Fruit fly (Drosophila melanogaster) whole organism, embryonic: ENCODE results near the gene bwa.
A peak's percentile ranks its signal among the peaks of the same experiment; 100 is the strongest.

Source experiments
- Abd-B ChIP-seq: fragments of 200-800 bp; sonication (Bioruptor generic); optimal IDR thresholded peaks from 2 replicates; lab custom pipeline; 2018; ENCODE audit warnings: missing biosample characterization, mild to moderate bottlenecking, missing genetic modification characterization, moderate library complexity
- Blimp-1 ChIP-seq: fragments of 200-800 bp; sonication (Bioruptor generic); optimal IDR thresholded peaks from 3 replicates; lab custom pipeline; 2018; ENCODE audit warnings: missing biosample characterization, missing genetic modification characterization, mild to moderate bottlenecking, moderate library complexity, missing genetic modification reagents
- CG10462 ChIP-seq: fragments of 200-800 bp; sonication (Bioruptor generic); optimal IDR thresholded peaks from 2 replicates; lab custom pipeline; 2016; ENCODE audit warnings: missing biosample characterization, missing genetic modification characterization
- CG10959 ChIP-seq: fragments of 200-800 bp; sonication (Bioruptor generic); IDR thresholded peaks from 2 replicates; pipeline ENCODE4 v1.3.6; 2022; ENCODE audit warnings: missing biosample characterization, missing genetic modification characterization
- CG11456 ChIP-seq: fragments of 200-800 bp; sonication (Bioruptor generic); IDR thresholded peaks from 3 replicates; pipeline ENCODE4 v1.3.6; 2022; ENCODE audit warnings: missing biosample characterization, missing genetic modification characterization
- CG11695 ChIP-seq: fragments of 200-800 bp; sonication (Bioruptor generic); IDR thresholded peaks from 3 replicates; pipeline ENCODE4 v1.3.6; 2022; ENCODE audit warnings: missing biosample characterization, missing genetic modification characterization
- CG12391 ChIP-seq: fragments of 200-800 bp; sonication (Bioruptor generic); optimal IDR thresholded peaks from 3 replicates; lab custom pipeline; 2018; ENCODE audit warnings: missing biosample characterization, mild to moderate bottlenecking, missing genetic modification characterization, moderate library complexity
- CG16813 ChIP-seq: fragments of 200-800 bp; sonication (Bioruptor generic); IDR thresholded peaks from 3 replicates; pipeline ENCODE4 v1.3.6; 2022; ENCODE audit warnings: missing biosample characterization, missing genetic modification characterization; ENCODE audit not compliant: partially characterized antibody
- CG2199 ChIP-seq: fragments of 200-800 bp; sonication (Bioruptor generic); IDR thresholded peaks from 3 replicates; pipeline ENCODE4 v1.3.6; 2022; ENCODE audit warnings: missing biosample characterization, missing genetic modification characterization
- CG5180 ChIP-seq: fragments of 200-800 bp; sonication (Bioruptor generic); optimal IDR thresholded peaks from 3 replicates; lab custom pipeline; 2017; ENCODE audit warnings: missing biosample characterization, missing genetic modification characterization, mild to moderate bottlenecking, moderate library complexity, missing genetic modification reagents
- D ChIP-seq, 2 experiments: fragments of 200-800 bp in 1 of 2; fragments of >200 bp in 1 of 2; sonication (Bioruptor generic) in 1 of 2; optimal IDR thresholded peaks; 2 replicates in 1 of 2; 3 replicates in 1 of 2; lab custom pipeline; 2017; ENCODE audit warnings: mild to moderate bottlenecking in 1 of 2, missing biosample characterization in 1 of 2, missing genetic modification characterization in 1 of 2, missing genetic modification reagents in 1 of 2
- Dfd ChIP-seq, 2 experiments: fragments of >200 bp; optimal IDR thresholded peaks; 2 replicates each; lab custom pipeline; 2017; ENCODE audit warnings: missing biosample characterization in 2 of 2, missing genetic modification characterization in 2 of 2
- Dip2 ChIP-seq: fragments of 200-800 bp; sonication (Bioruptor generic); IDR thresholded peaks from 2 replicates; pipeline ENCODE4 v1.3.6; 2022; ENCODE audit warnings: missing biosample characterization, missing genetic modification characterization
- Dll ChIP-seq: fragments of 200-800 bp; sonication (Bioruptor generic); IDR thresholded peaks from 4 replicates; pipeline ENCODE4 v1.3.6; 2022; ENCODE audit warnings: missing biosample characterization, missing genetic modification characterization; ENCODE audit not compliant: partially characterized antibody
- Fer1 ChIP-seq: fragments of 200-800 bp; sonication (Bioruptor generic); optimal IDR thresholded peaks from 2 replicates; lab custom pipeline; 2017; ENCODE audit warnings: missing biosample characterization, mild to moderate bottlenecking, missing genetic modification characterization
- GATAe ChIP-seq: fragments of 200-800 bp; sonication (Bioruptor generic); conservative IDR thresholded peaks from 2 replicates; pipeline ENCODE4 v1.3.6; 2022; ENCODE audit warnings: missing biosample characterization, missing genetic modification characterization
- Hey ChIP-seq: fragments of 200-800 bp; sonication (Bioruptor generic); optimal IDR thresholded peaks from 3 replicates; lab custom pipeline; 2018; ENCODE audit warnings: missing biosample characterization, mild to moderate bottlenecking, missing genetic modification characterization
- Hsf ChIP-seq: fragments of 200-800 bp; sonication (Bioruptor generic); optimal IDR thresholded peaks from 3 replicates; lab custom pipeline; 2016; ENCODE audit warnings: missing biosample characterization, missing genetic modification characterization
- MTF-1 ChIP-seq: fragments of 200-800 bp; sonication (Bioruptor generic); optimal IDR thresholded peaks from 2 replicates; lab custom pipeline; 2018; ENCODE audit warnings: missing biosample characterization, mild to moderate bottlenecking, missing genetic modification characterization, borderline replicate concordance
- Med ChIP-seq: fragments of 200-800 bp; sonication (Bioruptor generic); peaks from one replicate; lab custom pipeline; 2016; ENCODE audit warnings: missing biosample characterization, missing genetic modification characterization, mild to moderate bottlenecking, inconsistent platforms, moderate library complexity
- NC2α ChIP-seq: fragments of 200-800 bp; sonication (Bioruptor generic); optimal IDR thresholded peaks from 2 replicates; lab custom pipeline; 2016; ENCODE audit warnings: missing biosample characterization, missing genetic modification characterization
- NFAT ChIP-seq: fragments of 200-800 bp; sonication (Bioruptor generic); IDR thresholded peaks from 2 replicates; pipeline ENCODE4 v1.3.6; 2022; ENCODE audit warnings: missing biosample characterization, missing genetic modification characterization
- Nf-YA ChIP-seq: fragments of 200-800 bp; sonication (Bioruptor generic); IDR thresholded peaks from 2 replicates; pipeline ENCODE4 v1.3.6; 2022; ENCODE audit warnings: missing biosample characterization, missing genetic modification characterization
- Pdp1 ChIP-seq, 2 experiments: fragments of 200-800 bp; sonication (Bioruptor generic); optimal IDR thresholded peaks; 3 replicates each; lab custom pipeline; 2016; ENCODE audit warnings: missing biosample characterization in 2 of 2, missing genetic modification characterization in 2 of 2, mild to moderate bottlenecking in 1 of 2, moderate library complexity in 1 of 2
- chinmo ChIP-seq: fragments of 200-800 bp; sonication (Bioruptor generic); IDR thresholded peaks from 4 replicates; pipeline ENCODE4 v1.3.6; 2022; ENCODE audit warnings: missing biosample characterization, missing genetic modification characterization; ENCODE audit not compliant: partially characterized antibody
- da ChIP-seq: fragments of 200-800 bp; sonication (Bioruptor generic); optimal IDR thresholded peaks from 2 replicates; lab custom pipeline; 2016; ENCODE audit warnings: missing biosample characterization, missing genetic modification characterization
- dimm ChIP-seq: fragments of 200-800 bp; sonication (Bioruptor generic); IDR thresholded peaks from 2 replicates; pipeline ENCODE4 v1.3.6; 2022; ENCODE audit warnings: missing biosample characterization, missing genetic modification characterization
- exex ChIP-seq: fragments of 200-800 bp; sonication (Bioruptor generic); optimal IDR thresholded peaks from 4 replicates; lab custom pipeline; 2018; ENCODE audit warnings: missing biosample characterization, mild to moderate bottlenecking, missing genetic modification characterization, moderate library complexity
- fd64A ChIP-seq: fragments of 200-800 bp; sonication (Bioruptor generic); optimal IDR thresholded peaks from 3 replicates; lab custom pipeline; 2018; ENCODE audit warnings: missing biosample characterization, mild to moderate bottlenecking, missing genetic modification characterization
- fd96Cb ChIP-seq: fragments of 200-800 bp; sonication (Bioruptor generic); optimal IDR thresholded peaks from 2 replicates; lab custom pipeline; 2018; ENCODE audit warnings: missing biosample characterization, mild to moderate bottlenecking, missing genetic modification characterization, moderate library complexity
- ken ChIP-seq: fragments of 200-800 bp; sonication (Bioruptor generic); IDR thresholded peaks from 3 replicates; pipeline ENCODE4 v1.3.6; 2022; ENCODE audit warnings: missing biosample characterization, missing genetic modification characterization
- lab ChIP-seq: fragments of 200-800 bp; sonication (Bioruptor generic); optimal IDR thresholded peaks from 3 replicates; lab custom pipeline; 2017; ENCODE audit warnings: missing biosample characterization, missing genetic modification characterization, mild to moderate bottlenecking, moderate library complexity, missing genetic modification reagents
- maf-S ChIP-seq: fragments of 200-800 bp; sonication (Bioruptor generic); optimal IDR thresholded peaks from 2 replicates; lab custom pipeline; 2016; ENCODE audit warnings: missing biosample characterization, missing genetic modification characterization
- mirr ChIP-seq: fragments of 200-800 bp; sonication (Bioruptor generic); optimal IDR thresholded peaks from 3 replicates; lab custom pipeline; 2018; ENCODE audit warnings: missing biosample characterization, mild to moderate bottlenecking, missing genetic modification characterization
- pros ChIP-seq: fragments of 200-800 bp; sonication (Bioruptor generic); optimal IDR thresholded peaks from 3 replicates; lab custom pipeline; 2019; ENCODE audit warnings: missing biosample characterization, mild to moderate bottlenecking, missing genetic modification characterization, moderate library complexity
- salm ChIP-seq: fragments of 200-800 bp; sonication (Bioruptor generic); optimal IDR thresholded peaks from 2 replicates; lab custom pipeline; 2018; ENCODE audit warnings: missing biosample characterization, mild to moderate bottlenecking, missing genetic modification characterization
- schlank ChIP-seq: fragments of 200-800 bp; sonication (Bioruptor generic); optimal IDR thresholded peaks from 2 replicates; lab custom pipeline; 2018; ENCODE audit warnings: missing biosample characterization, mild to moderate bottlenecking, missing genetic modification characterization
- sens-2 ChIP-seq: fragments of 200-800 bp; sonication (Bioruptor generic); IDR thresholded peaks from 2 replicates; pipeline ENCODE4 v1.3.6; 2022; ENCODE audit warnings: missing biosample characterization, missing genetic modification characterization
- trem ChIP-seq: fragments of 200-800 bp; optimal IDR thresholded peaks from 3 replicates; lab custom pipeline; 2019; ENCODE audit warnings: missing biosample characterization, mild to moderate bottlenecking, missing genetic modification characterization, moderate library complexity
- wdn ChIP-seq: fragments of 200-800 bp; sonication (Bioruptor generic); IDR thresholded peaks from 2 replicates; pipeline ENCODE4 v1.3.6; 2022; ENCODE audit warnings: missing biosample characterization, missing genetic modification characterization
- z ChIP-seq: fragments of 200-800 bp; sonication (Bioruptor generic); IDR thresholded peaks from 3 replicates; pipeline ENCODE4 v1.3.6; 2022; ENCODE audit warnings: missing biosample characterization, missing genetic modification characterization

Gene bwa

dm6 chr2L:20069158-20070016 is 3.2 kb downstream of the bwa start (continued):
- TF ChIP-seq Dip2 (no peak), fd96Cb (tag; lab: Kevin White, UChicago) (no peak), CG16813 (GFP tag; lab: Robert Waterston, UW) (no peak), GATAe (GFP tag; lab: Robert Waterston, UW) (0 out of 2 replicates have a peak, but pooled peaks have one; percentile 19), exex (tag; lab: Kevin White, UChicago) (peak; percentile 74), salm (tag; lab: Kevin White, UChicago) (peak; percentile 42), CG10462 (GFP tag; lab: Kevin White, UChicago) (no peak), Abd-B (GFP tag; lab: Kevin White, UChicago) (no peak), CG5180 (peak; percentile 36), da (GFP tag; lab: Kevin White, UChicago) (no peak), wdn (GFP tag; lab: Robert Waterston, UW) (no peak), CG11695 (GFP tag; lab: Robert Waterston, UW) (no peak), CG2199 (GFP tag; lab: Robert Waterston, UW) (no peak), schlank (tag; lab: Kevin White, UChicago) (no peak), CG11456 (no peak), Med (GFP tag; lab: Kevin White, UChicago) (peak; percentile 5), Nf-YA (GFP tag; lab: Robert Waterston, UW) (no peak), fd64A (GFP tag; lab: Kevin White, UChicago) (peak; percentile 12), chinmo (GFP tag; lab: Robert Waterston, UW) (0 out of 4 replicates have a peak, but pooled peaks have one; percentile 39), dimm (GFP tag; lab: Robert Waterston, UW) (no peak), maf-S (GFP tag; lab: Kevin White, UChicago) (no peak), NC2α (GFP tag; lab: Kevin White, UChicago) (no peak), Dfd (GFP tag; optimal IDR thresholded peaks at IDR 0.05; lab: Kevin White, UChicago) (no peak), NFAT (GFP tag; lab: Robert Waterston, UW) (no peak), Blimp-1 (GFP tag; lab: Kevin White, UChicago) (peak; percentile 13), Hey (tag; lab: Kevin White, UChicago) (no peak), ken (GFP tag; lab: Robert Waterston, UW) (no peak), Pdp1 (GFP tag; optimal IDR thresholded peaks at IDR 0.05; lab: Kevin White, UChicago) (peak in 1 of 2 experiments; percentile 45), z (GFP tag; lab: Robert Waterston, UW) (no peak), Dll (no peak), Hsf (GFP tag; lab: Kevin White, UChicago) (no peak), Fer1 (GFP tag; lab: Kevin White, UChicago) (no peak), mirr (GFP tag; lab: Kevin White, UChicago) (peak; percentile 40), pros (GFP tag; lab: Kevin White, UChicago) (peak; percentile 41), trem (no peak), CG10959 (GFP tag; lab: Robert Waterston, UW) (no peak), MTF-1 (GFP tag; lab: Kevin White, UChicago) (no peak), sens-2 (GFP tag; lab: Robert Waterston, UW) (no peak), D (optimal IDR thresholded peaks at IDR 0.05; lab: Kevin White, UChicago) (peak; percentile 25), D (GFP tag; optimal IDR thresholded peaks at IDR 0.05; lab: Kevin White, UChicago) (no peak), lab (peak; percentile 86), CG12391 (tag; lab: Kevin White, UChicago) (no peak)
